Fruit fly (Drosophila melanogaster) whole organism: ENCODE results near the gene CG12995.

Source experiments
- CG8478 ChIP-seq: fragments of >200 bp; optimal IDR thresholded peaks from 2 replicates; lab custom pipeline; 2018; ENCODE audit warnings: inconsistent platforms
- Dll ChIP-seq: fragments of >200 bp; optimal IDR thresholded peaks from 2 replicates; lab custom pipeline; 2017
- EcR ChIP-seq, 2 experiments: fragments of >200 bp; optimal IDR thresholded peaks; 2 replicates each; lab custom pipeline; 2017; ENCODE audit warnings: missing biosample characterization in 2 of 2, missing genetic modification characterization in 2 of 2, missing genetic modification reagents in 2 of 2
- pan ChIP-seq: fragments of >200 bp; optimal IDR thresholded peaks from 2 replicates; lab custom pipeline; 2017
- psq ChIP-seq: fragments of >200 bp; optimal IDR thresholded peaks from 2 replicates; lab custom pipeline; 2017
- usp ChIP-seq: fragments of >200 bp; optimal IDR thresholded peaks from 2 replicates; lab custom pipeline; 2017; ENCODE audit warnings: missing biosample characterization, missing genetic modification characterization, mixed read lengths

Gene CG12995

dm6 chrX:17170484-17170944, 39.3 kb downstream of the CG12995 start:
- no peak for TF ChIP-seq usp (GFP tag; lab: Kevin White, UChicago)
- no peak for TF ChIP-seq pan (lab: Kevin White, UChicago)
- no peak for TF ChIP-seq Dll (lab: Kevin White, UChicago)
- no peak for TF ChIP-seq CG8478 (lab: Kevin White, UChicago)
- no peak for TF ChIP-seq psq
- TF ChIP-seq EcR (GFP tag; optimal IDR thresholded peaks at IDR 0.05; lab: Kevin White, UChicago): no peak

- TF ChIP-seq CG8478 (lab: Kevin White, UChicago) (no peak), psq (no peak), usp (GFP tag; lab: Kevin White, UChicago) (no peak), Dll (lab: Kevin White, UChicago) (no peak), pan (lab: Kevin White, UChicago) (no peak), EcR (GFP tag; optimal IDR thresholded peaks at IDR 0.05; lab: Kevin White, UChicago) (no peak)
Measured at dm6 chrX:17167304-17167703, 42.5 kb downstream of the CG12995 start.

dm6 chrX:17162446-17163013, 47.3 kb downstream of the CG12995 start:
- no peak for TF ChIP-seq psq
- no peak for TF ChIP-seq usp (GFP tag; lab: Kevin White, UChicago)
- TF ChIP-seq pan (lab: Kevin White, UChicago): no peak

dm6 chrX:17160396-17161040, 49.3 kb downstream of the CG12995 start:
- no peak for TF ChIP-seq EcR (GFP tag; optimal IDR thresholded peaks at IDR 0.05; lab: Kevin White, UChicago)
- TF ChIP-seq Dll (lab: Kevin White, UChicago): no peak
- no peak for TF ChIP-seq CG8478 (lab: Kevin White, UChicago)
- no peak for TF ChIP-seq usp (GFP tag; lab: Kevin White, UChicago)
- no peak for TF ChIP-seq psq
- TF ChIP-seq pan (lab: Kevin White, UChicago): no peak

dm6 chrX:17159819-17160218, 50.0 kb downstream of the CG12995 start, which contains the start of gene baz:
Gene baz (plus strand): TSS chrX:17160006.
- TF ChIP-seq pan (lab: Kevin White, UChicago) (no peak), EcR (GFP tag; optimal IDR thresholded peaks at IDR 0.05; lab: Kevin White, UChicago) (no peak), CG8478 (lab: Kevin White, UChicago) (no peak), Dll (lab: Kevin White, UChicago) (no peak), psq (no peak), usp (GFP tag; lab: Kevin White, UChicago) (no peak)
